Fruit fly (Drosophila melanogaster): ENCODE data around the gene Wnt4.

The Wnt4 gene

DNA sequence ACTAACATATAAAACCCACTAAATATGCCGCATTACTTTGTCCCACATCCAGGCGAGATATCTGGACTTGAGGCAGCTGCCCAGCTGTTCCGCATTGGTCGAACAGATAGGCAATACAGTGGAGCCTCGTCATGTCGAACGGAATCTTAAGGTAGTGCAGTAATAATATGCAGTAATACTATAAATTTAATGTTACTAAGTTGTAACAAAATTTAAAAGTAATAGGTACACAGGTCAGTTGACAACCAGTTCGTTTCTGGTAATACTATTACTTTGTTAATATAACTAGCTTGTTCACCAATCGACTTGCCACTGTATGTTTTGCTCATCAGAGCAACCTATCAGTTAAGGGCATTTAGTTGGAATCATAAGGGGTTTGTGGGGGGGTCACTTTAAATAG, 18.0 kb upstream of the Wnt4 start (continued):
- TF ChIP-seq zen (tag; optimal IDR thresholded peaks at IDR 0.05): peak; percentile 50
- no peak for TF ChIP-seq CG3995 (GFP tag; optimal IDR thresholded peaks at IDR 0.05)
- TF ChIP-seq Ssrp (tag; optimal IDR thresholded peaks at IDR 0.05): peak; percentile 9
- TF ChIP-seq crp (GFP tag; optimal IDR thresholded peaks at IDR 0.05): no peak
- no peak for TF ChIP-seq CG3838 (GFP tag; optimal IDR thresholded peaks at IDR 0.05)
- TF ChIP-seq CG17361 (GFP tag; IDR thresholded peaks at IDR 0.05): 0 out of 3 replicates have a peak, but pooled peaks have one; percentile 44
- TF ChIP-seq sens (GFP tag): peak; percentile 92
- TF ChIP-seq D19A (tag; optimal IDR thresholded peaks at IDR 0.05): peak; percentile 36
- TF ChIP-seq CoRest (tag; optimal IDR thresholded peaks at IDR 0.05): peak; percentile 10
- TF ChIP-seq HmgZ (tag; optimal IDR thresholded peaks at IDR 0.05): no peak
- TF ChIP-seq CG15696 (tag; optimal IDR thresholded peaks at IDR 0.05): peak; percentile 71
- TF ChIP-seq dmrt11E (tag; optimal IDR thresholded peaks at IDR 0.05): peak; percentile 66
- TF ChIP-seq ac (GFP tag; optimal IDR thresholded peaks at IDR 0.05): peak; percentile 66
- TF ChIP-seq ewg (GFP tag; optimal IDR thresholded peaks at IDR 0.05): no peak
- peak; percentile 47 for TF ChIP-seq CG30403 (GFP tag; optimal IDR thresholded peaks at IDR 0.05)
- TF ChIP-seq gem (tag; optimal IDR thresholded peaks at IDR 0.05): peak; percentile 71
- TF ChIP-seq Gug (GFP tag; IDR thresholded peaks at IDR 0.05): no peak
- TF ChIP-seq Mes4 (GFP tag; optimal IDR thresholded peaks at IDR 0.05): no peak
- no peak for TF ChIP-seq tll (GFP tag; optimal IDR thresholded peaks at IDR 0.05)
- TF ChIP-seq CG1529 (GFP tag; optimal IDR thresholded peaks at IDR 0.05): no peak
- peak; percentile 38 for TF ChIP-seq Hr3 (GFP tag; optimal IDR thresholded peaks at IDR 0.05)
- TF ChIP-seq CG4404 (GFP tag; IDR thresholded peaks at IDR 0.05): peak; percentile 59
- TF ChIP-seq cg (GFP tag; optimal IDR thresholded peaks at IDR 0.05): no peak
- TF ChIP-seq stc (GFP tag; IDR thresholded peaks at IDR 0.05): no peak
- peak; percentile 30 for TF ChIP-seq nerfin-1 (tag; optimal IDR thresholded peaks at IDR 0.05)
- TF ChIP-seq CG4282 (GFP tag; optimal IDR thresholded peaks at IDR 0.05): no peak
- TF ChIP-seq tap (tag; optimal IDR thresholded peaks at IDR 0.05): peak; percentile 21
- peak; percentile 47 for TF ChIP-seq CG17359 (tag; optimal IDR thresholded peaks at IDR 0.05)
- TF ChIP-seq CG4854 (GFP tag; optimal IDR thresholded peaks at IDR 0.05): no peak
- TF ChIP-seq HHEX (GFP tag; optimal IDR thresholded peaks at IDR 0.05): peak; percentile 4
- TF ChIP-seq CHES-1-like (GFP tag; optimal IDR thresholded peaks at IDR 0.05): no peak
- TF ChIP-seq pan (optimal IDR thresholded peaks at IDR 0.05): no peak
- peak in 1 of 2 experiments; percentile 34 for TF ChIP-seq pan (GFP tag; optimal IDR thresholded peaks at IDR 0.05 in 1 of 2, IDR thresholded peaks at IDR 0.05 in 1 of 2)
- no peak for TF ChIP-seq pros (GFP tag; optimal IDR thresholded peaks at IDR 0.05)
- no peak for TF ChIP-seq CG18764 (GFP tag; optimal IDR thresholded peaks at IDR 0.05)
- TF ChIP-seq nerfin-2 (GFP tag; IDR thresholded peaks at IDR 0.05; ENCODE audit: partially characterized antibody): no peak
- TF ChIP-seq schlank (tag; optimal IDR thresholded peaks at IDR 0.05): no peak
- no peak for TF ChIP-seq Spps (tag; optimal IDR thresholded peaks at IDR 0.05)
- no peak for TF ChIP-seq Asciz (GFP tag; optimal IDR thresholded peaks at IDR 0.05)
- peak; percentile 51 for TF ChIP-seq CG8924 (tag; optimal IDR thresholded peaks at IDR 0.05)
- TF ChIP-seq sisA (GFP tag; IDR thresholded peaks at IDR 0.05): no peak
- TF ChIP-seq TFAM (GFP tag; optimal IDR thresholded peaks at IDR 0.05): no peak
- TF ChIP-seq D (optimal IDR thresholded peaks at IDR 0.05): no peak
- peak; percentile 50 for TF ChIP-seq D (GFP tag; optimal IDR thresholded peaks at IDR 0.05)
- TF ChIP-seq pita (GFP tag; optimal IDR thresholded peaks at IDR 0.05): no peak
- no peak for TF ChIP-seq Hr78 (GFP tag; optimal IDR thresholded peaks at IDR 0.05)
- TF ChIP-seq gcm (GFP tag; optimal IDR thresholded peaks at IDR 0.05): peak; percentile 53
- no peak for TF ChIP-seq Dad (GFP tag; optimal IDR thresholded peaks at IDR 0.05)
- peak; percentile 22 for TF ChIP-seq ind (GFP tag; optimal IDR thresholded peaks at IDR 0.05)
- no peak for TF ChIP-seq Deaf1 (tag; optimal IDR thresholded peaks at IDR 0.05)
- no peak for TF ChIP-seq NFAT (GFP tag; IDR thresholded peaks at IDR 0.05)

Data from whole organism, embryonic.